Worm (Caenorhabditis elegans) whole organism, L3 larva: ENCODE measurements around the gene F26D2.13.

Experiments used
- R02D3.7 ChIP-seq: fragments of 150-350 bp; optimal IDR thresholded peaks from 2 replicates; lab custom pipeline; 2014; ENCODE audit warnings: missing biosample characterization, missing genetic modification characterization
- ZK546.5 ChIP-seq: sonication (generic microtip); optimal IDR thresholded peaks from 2 replicates; lab custom pipeline; 2017; ENCODE audit warnings: missing biosample characterization, missing genetic modification characterization
- aly-2 ChIP-seq: fragments of 150-350 bp; optimal IDR thresholded peaks from 2 replicates; lab custom pipeline; 2014; ENCODE audit warnings: missing biosample characterization, missing genetic modification characterization
- ama-1 ChIP-seq: fragments of 150-350 bp; optimal IDR thresholded peaks from 2 replicates; lab custom pipeline; 2018
- ceh-16 ChIP-seq: sonication (generic microtip); optimal IDR thresholded peaks from 2 replicates; lab custom pipeline; 2017; ENCODE audit warnings: missing biosample characterization, missing genetic modification characterization
- ceh-82 ChIP-seq: fragments of 150-350 bp; optimal IDR thresholded peaks from 2 replicates; lab custom pipeline; 2014; ENCODE audit warnings: missing biosample characterization, missing genetic modification characterization
- ceh-9 ChIP-seq: sonication (generic microtip); optimal IDR thresholded peaks from 2 replicates; lab custom pipeline; 2018; ENCODE audit warnings: missing biosample characterization, missing genetic modification characterization
- daf-12 ChIP-seq: fragments of 150-350 bp; optimal IDR thresholded peaks from 2 replicates; lab custom pipeline; 2014; ENCODE audit warnings: missing biosample characterization, missing genetic modification reagents, missing genetic modification characterization
- egl-5 ChIP-seq: fragments of 150-350 bp; optimal IDR thresholded peaks from 2 replicates; lab custom pipeline; 2017; ENCODE audit warnings: missing biosample characterization, missing genetic modification reagents, missing genetic modification characterization, inconsistent platforms
- elt-1 ChIP-seq: fragments of 150-350 bp; optimal IDR thresholded peaks from 2 replicates; lab custom pipeline; 2014; ENCODE audit warnings: missing biosample characterization, missing genetic modification characterization
- elt-2 ChIP-seq: sonication (generic microtip); optimal IDR thresholded peaks from 2 replicates; lab custom pipeline; 2016; ENCODE audit warnings: missing genetic modification reagents, mild to moderate bottlenecking, missing genetic modification characterization, missing compliant biosample characterization
- elt-3 ChIP-seq, 3 experiments: fragments of 150-350 bp in 1 of 3; sonication (generic microtip) in 2 of 3; optimal IDR thresholded peaks; 2 replicates in 2 of 3; 4 replicates in 1 of 3; lab custom pipeline; 2014 to 2017; ENCODE audit warnings: missing biosample characterization in 3 of 3, missing genetic modification characterization in 3 of 3
- eor-1 ChIP-seq, 2 experiments: fragments of 150-350 bp; optimal IDR thresholded peaks; 2 replicates each; lab custom pipeline; 2014 to 2018; ENCODE audit warnings: missing biosample characterization in 2 of 2, missing genetic modification characterization in 2 of 2
- fkh-10 ChIP-seq: sonication (generic microtip); optimal IDR thresholded peaks from 2 replicates; lab custom pipeline; 2017; ENCODE audit warnings: missing biosample characterization, missing genetic modification reagents, missing genetic modification characterization
- fkh-2 ChIP-seq: fragments of 150-350 bp; optimal IDR thresholded peaks from 2 replicates; lab custom pipeline; 2014; ENCODE audit warnings: missing biosample characterization, missing genetic modification reagents, missing genetic modification characterization
- fos-1 ChIP-seq: fragments of 150-350 bp; optimal IDR thresholded peaks from 2 replicates; lab custom pipeline; 2014; ENCODE audit warnings: missing biosample characterization, missing genetic modification characterization
- lin-15B ChIP-seq: fragments of 150-350 bp; optimal IDR thresholded peaks from 2 replicates; lab custom pipeline; 2014; ENCODE audit warnings: missing biosample characterization, missing genetic modification characterization
- nfya-1 ChIP-seq: sonication (generic microtip); optimal IDR thresholded peaks from 2 replicates; lab custom pipeline; 2017; ENCODE audit warnings: missing genetic modification characterization, mild to moderate bottlenecking, missing compliant biosample characterization, antibody characterized with exemption, moderate library complexity; ENCODE audit not compliant: insufficient read depth
- nhr-11 ChIP-seq: fragments of 150-350 bp; optimal IDR thresholded peaks from 2 replicates; lab custom pipeline; 2014; ENCODE audit warnings: missing biosample characterization, missing genetic modification characterization
- nhr-12 ChIP-seq: fragments of 150-350 bp; optimal IDR thresholded peaks from 2 replicates; lab custom pipeline; 2014; ENCODE audit warnings: missing biosample characterization, missing genetic modification characterization
- nhr-23 ChIP-seq: fragments of 150-350 bp; optimal IDR thresholded peaks from 2 replicates; lab custom pipeline; 2014; ENCODE audit warnings: missing biosample characterization, missing genetic modification reagents, missing genetic modification characterization
- nhr-237 ChIP-seq: fragments of 150-350 bp; optimal IDR thresholded peaks from 2 replicates; lab custom pipeline; 2014; ENCODE audit warnings: missing biosample characterization, missing genetic modification characterization
- nhr-25 ChIP-seq: sonication (generic microtip); optimal IDR thresholded peaks from 2 replicates; lab custom pipeline; 2017; ENCODE audit warnings: missing biosample characterization, missing genetic modification characterization
- nhr-28 ChIP-seq: fragments of 150-350 bp; optimal IDR thresholded peaks from 2 replicates; lab custom pipeline; 2014; ENCODE audit warnings: missing biosample characterization, missing genetic modification characterization
- nhr-67 ChIP-seq: fragments of 150-350 bp; optimal IDR thresholded peaks from 2 replicates; lab custom pipeline; 2014; ENCODE audit warnings: missing biosample characterization, missing genetic modification characterization
- nhr-76 ChIP-seq: fragments of 150-350 bp; sonication (generic microtip); optimal IDR thresholded peaks from 5 replicates; lab custom pipeline; 2014; ENCODE audit warnings: missing biosample characterization, missing genetic modification characterization
- nhr-77 ChIP-seq: fragments of 150-350 bp; optimal IDR thresholded peaks from 2 replicates; lab custom pipeline; 2014; ENCODE audit warnings: missing biosample characterization, missing genetic modification characterization
- pha-4 ChIP-seq: fragments of 150-350 bp; optimal IDR thresholded peaks from 2 replicates; lab custom pipeline; 2014; ENCODE audit warnings: missing biosample characterization, missing genetic modification reagents, missing genetic modification characterization
- sea-2 ChIP-seq: fragments of 150-350 bp; sonication (generic microtip); optimal IDR thresholded peaks from 4 replicates; lab custom pipeline; 2014; ENCODE audit warnings: missing biosample characterization, missing genetic modification reagents, missing genetic modification characterization
- tbx-2 ChIP-seq: sonication (generic microtip); optimal IDR thresholded peaks from 2 replicates; lab custom pipeline; 2016; ENCODE audit warnings: mild to moderate bottlenecking, missing genetic modification characterization, missing compliant biosample characterization
- unc-39 ChIP-seq: sonication (generic microtip); optimal IDR thresholded peaks from 4 replicates; lab custom pipeline; 2017; ENCODE audit warnings: missing biosample characterization, missing genetic modification characterization
- unc-62 ChIP-seq: fragments of 150-350 bp; sonication (generic microtip); optimal IDR thresholded peaks from 4 replicates; lab custom pipeline; 2014; ENCODE audit warnings: missing biosample characterization, missing genetic modification reagents, missing genetic modification characterization
- ztf-11 ChIP-seq: fragments of 150-350 bp; optimal IDR thresholded peaks from 2 replicates; lab custom pipeline; 2014; ENCODE audit warnings: missing biosample characterization, missing genetic modification characterization

F26D2.13 gene

DNA sequence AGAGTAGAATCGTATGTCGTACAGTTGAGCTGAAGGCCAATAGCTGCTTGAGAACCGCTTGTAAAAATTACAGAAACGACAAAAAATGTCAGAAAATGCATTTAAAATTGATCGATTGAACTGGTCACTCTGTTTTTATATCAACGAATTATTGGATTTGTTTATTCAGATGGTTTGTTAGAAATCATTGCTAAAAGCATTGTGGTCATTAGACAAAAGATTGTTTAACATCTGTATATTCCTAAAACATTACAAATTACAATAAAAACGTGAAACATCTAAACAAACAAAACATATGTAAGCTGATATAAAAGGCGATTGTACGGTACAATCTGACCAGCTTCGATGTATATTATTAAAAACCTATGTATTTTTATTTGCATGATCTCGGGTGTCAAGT lies at the start of gene F26D2.13, which contains the start of gene F26D2.14:
F26D2.13 (minus strand) TSS at position 101 of the 400 bp plus-strand sequence.
F26D2.14 (plus strand) TSS at position 346 of the 400 bp plus-strand sequence.
- TF ChIP-seq ZK546.5 (tag; lab: Kevin White, UChicago) (no peak), fkh-2 (tag; lab: Kevin White, UChicago) (no peak), nhr-76 (no peak), ceh-9 (no peak), ztf-11 (tag; lab: Kevin White, UChicago) (no peak), nfya-1 (no peak), ama-1 (lab: Kevin White, UChicago) (no peak), nhr-237 (no peak), elt-2 (no peak)
- TF ChIP-seq, all 47 proteins: peak for 0

DNA sequence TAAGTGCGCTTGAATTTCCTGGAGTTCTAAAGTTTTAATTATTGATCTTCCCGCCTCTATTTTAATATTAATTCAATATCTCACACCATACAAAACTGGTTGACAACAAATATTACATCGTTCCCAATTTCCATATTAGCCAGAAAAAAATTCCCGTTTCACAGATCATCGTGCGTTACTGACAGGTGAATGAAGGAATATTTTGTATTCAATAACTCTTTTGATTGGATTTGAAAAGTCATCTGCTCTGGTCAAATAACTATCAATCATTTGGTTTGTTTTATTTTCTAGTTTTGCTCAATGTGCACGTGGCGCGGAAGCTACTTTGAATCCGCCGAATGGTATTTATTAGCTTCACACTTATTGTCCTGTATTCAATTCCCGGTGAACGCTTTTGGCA lies 48.3 kb upstream of the F26D2.13 start, which contains the start of gene srh-139:
srh-139 (plus strand) TSS at position 301 of the 400 bp plus-strand sequence.
- no peak for TF ChIP-seq aly-2 (tag; lab: Kevin White, UChicago)
- TF ChIP-seq nhr-23 (tag; lab: Kevin White, UChicago), result no peak
- TF ChIP-seq ceh-82 (tag; lab: Kevin White, UChicago), result no peak
- no peak for TF ChIP-seq nhr-11 (tag; lab: Kevin White, UChicago)
- no peak for TF ChIP-seq unc-62 (GFP tag; lab: Kevin White, UChicago)
- TF ChIP-seq nhr-67 (tag; lab: Kevin White, UChicago), result no peak
- TF ChIP-seq tbx-2 (tag; lab: Kevin White, UChicago), result no peak
- no peak for TF ChIP-seq daf-12 (tag; lab: Kevin White, UChicago)
- no peak for TF ChIP-seq sea-2 (GFP tag; lab: Kevin White, UChicago)
- no peak for TF ChIP-seq nfya-1
- no peak for TF ChIP-seq ceh-16 (tag; lab: Kevin White, UChicago)
- no peak for TF ChIP-seq egl-5 (tag; lab: Kevin White, UChicago)

DNA sequence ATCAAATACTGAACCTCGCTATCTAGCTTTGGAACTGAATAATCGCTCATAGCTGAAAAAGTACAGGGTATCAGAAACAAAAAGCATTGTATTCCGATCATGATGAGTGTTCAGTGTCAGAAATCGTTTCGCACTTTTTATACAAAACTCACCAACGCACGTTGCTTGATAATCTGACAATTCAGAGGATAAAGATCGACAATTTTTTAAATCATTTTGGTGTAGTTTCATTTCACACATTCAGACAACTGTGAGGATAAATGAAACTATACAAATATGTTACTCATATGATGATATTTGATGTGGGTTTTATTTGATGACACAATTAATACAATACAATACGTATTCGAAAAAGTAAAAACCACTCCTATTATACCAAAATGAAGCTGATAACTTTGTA lies 47.6 kb upstream of the F26D2.13 start, which contains the start of gene F57E7.2:
F57E7.2 (minus strand) TSS at position 101 of the 400 bp plus-strand sequence.
- TF ChIP-seq nhr-28 (tag; lab: Kevin White, UChicago), result no peak
- TF ChIP-seq R02D3.7, result no peak
- no peak for TF ChIP-seq lin-15B (tag; lab: Kevin White, UChicago)
- TF ChIP-seq fkh-2 (tag; lab: Kevin White, UChicago), result no peak
- TF ChIP-seq egl-5 (tag; lab: Kevin White, UChicago), result no peak
- TF ChIP-seq tbx-2 (tag; lab: Kevin White, UChicago), result no peak
- no peak for TF ChIP-seq sea-2 (GFP tag; lab: Kevin White, UChicago)
- no peak for TF ChIP-seq nhr-23 (tag; lab: Kevin White, UChicago)
- TF ChIP-seq nhr-77, result no peak
- no peak for TF ChIP-seq eor-1 (tag; optimal IDR thresholded peaks at IDR 0.05; lab: Kevin White, UChicago)
- TF ChIP-seq aly-2 (tag; lab: Kevin White, UChicago), result no peak
- no peak for TF ChIP-seq unc-39 (tag; lab: Kevin White, UChicago)
- no peak for TF ChIP-seq nhr-67 (tag; lab: Kevin White, UChicago)
- TF ChIP-seq fos-1 (tag; lab: Kevin White, UChicago), result no peak
- no peak for TF ChIP-seq ama-1 (lab: Kevin White, UChicago)

DNA sequence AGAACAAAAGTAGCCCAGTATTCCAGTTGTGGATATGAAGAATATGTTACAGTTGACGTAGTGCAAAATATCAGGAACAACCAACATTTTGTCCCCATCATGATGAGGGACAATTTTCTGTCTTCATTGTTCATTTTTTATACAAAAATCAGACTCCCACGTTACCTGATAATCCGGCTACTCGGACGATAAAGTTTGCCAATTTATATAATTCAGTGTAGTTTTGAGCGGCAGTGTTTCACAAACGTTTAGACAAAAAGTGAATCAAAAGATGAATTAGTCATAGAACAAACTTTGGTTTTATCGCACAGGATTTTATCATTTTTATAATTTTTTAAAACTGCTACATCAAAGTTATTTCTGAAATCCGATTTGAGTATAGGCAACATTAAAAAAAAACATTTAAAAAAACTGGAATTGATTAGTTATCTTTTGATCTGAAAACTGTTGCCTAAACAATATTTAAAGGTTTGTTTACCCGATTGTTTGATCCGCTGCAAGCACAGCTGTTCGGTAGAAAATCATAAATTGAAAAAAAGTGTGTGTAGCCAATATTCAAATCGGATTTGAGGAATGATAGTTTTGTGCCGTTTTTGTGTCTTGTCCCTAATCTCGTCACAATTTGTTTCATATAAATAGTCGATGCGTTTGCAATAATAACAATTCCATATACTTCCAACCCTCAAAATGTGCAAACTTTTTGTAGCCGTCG lies 45.7 kb upstream of the F26D2.13 start, which contains the start of the genes F57E7.4 and spig-6:
F57E7.4 (minus strand) TSS at position 101 of the 712 bp plus-strand sequence.
spig-6 (plus strand) TSS at position 662 of the 712 bp plus-strand sequence.
- TF ChIP-seq ZK546.5 (tag; lab: Kevin White, UChicago) (no peak), nhr-77 (no peak), fkh-10 (GFP tag; lab: Kevin White, UChicago) (no peak), pha-4 (no peak), unc-62 (GFP tag; lab: Kevin White, UChicago) (no peak), R02D3.7 (no peak), elt-3 (tag; optimal IDR thresholded peaks at IDR 0.05; lab: Kevin White, UChicago) (no peak), nhr-25 (tag; lab: Kevin White, UChicago) (no peak), ceh-82 (tag; lab: Kevin White, UChicago) (no peak), nhr-12 (tag; lab: Kevin White, UChicago) (no peak), elt-1 (tag; lab: Kevin White, UChicago) (no peak), fos-1 (tag; lab: Kevin White, UChicago) (no peak)
